Fruit fly (Drosophila melanogaster) whole organism, adult: Measurements from ENCODE around the gene CG31233.

ENCODE experiments used
- CG11617 ChIP-seq: fragments of 200-800 bp; sonication (Bioruptor generic); optimal IDR thresholded peaks from 2 replicates; lab custom pipeline; 2017; ENCODE audit warnings: mild to moderate bottlenecking, missing biosample characterization, missing genetic modification reagents, missing genetic modification characterization
- CG12768 ChIP-seq: fragments of 200-800 bp; sonication (Bioruptor generic); optimal IDR thresholded peaks from 2 replicates; lab custom pipeline; 2017; ENCODE audit warnings: missing biosample characterization, missing genetic modification characterization, mild to moderate bottlenecking, moderate library complexity, missing genetic modification reagents
- CG14711 ChIP-seq: fragments of 200-800 bp; sonication (Bioruptor generic); optimal IDR thresholded peaks from 2 replicates; lab custom pipeline; 2018; ENCODE audit warnings: missing biosample characterization, mild to moderate bottlenecking, missing genetic modification characterization, moderate library complexity
- CG1620 ChIP-seq: fragments of 200-800 bp; sonication (Bioruptor generic); optimal IDR thresholded peaks from 2 replicates; lab custom pipeline; 2016; ENCODE audit warnings: missing biosample characterization, missing genetic modification characterization
- CG33017 ChIP-seq: fragments of 200-800 bp; sonication (Bioruptor generic); optimal IDR thresholded peaks from 2 replicates; lab custom pipeline; 2018; ENCODE audit warnings: missing biosample characterization, mild to moderate bottlenecking, missing genetic modification characterization, moderate library complexity
- CG5204 ChIP-seq: fragments of 200-800 bp; sonication (Bioruptor generic); optimal IDR thresholded peaks from 2 replicates; lab custom pipeline; 2016; ENCODE audit warnings: missing biosample characterization, missing genetic modification characterization
- CG7101 ChIP-seq: fragments of 200-800 bp; sonication (Bioruptor generic); optimal IDR thresholded peaks from 2 replicates; lab custom pipeline; 2018; ENCODE audit warnings: missing biosample characterization, mild to moderate bottlenecking, missing genetic modification characterization, moderate library complexity
- Mnt ChIP-seq: fragments of 200-800 bp; sonication (Bioruptor generic); optimal IDR thresholded peaks from 2 replicates; lab custom pipeline; 2016; ENCODE audit warnings: missing biosample characterization, mild to moderate bottlenecking, missing genetic modification characterization
- bab1 ChIP-seq: fragments of 200-800 bp; sonication (Bioruptor generic); optimal IDR thresholded peaks from 3 replicates; lab custom pipeline; 2019; ENCODE audit warnings: missing biosample characterization, mild to moderate bottlenecking, missing genetic modification characterization, moderate library complexity
- cic ChIP-seq: fragments of 200-800 bp; sonication (Bioruptor generic); optimal IDR thresholded peaks from 2 replicates; lab custom pipeline; 2017; ENCODE audit warnings: missing biosample characterization, mild to moderate bottlenecking, missing genetic modification characterization, moderate library complexity
- cnc ChIP-seq, 2 experiments: fragments of >200 bp; optimal IDR thresholded peaks; 2 replicates each; lab custom pipeline; 2017
- kay ChIP-seq: fragments of 200-800 bp; sonication (Bioruptor generic); peaks from one replicate; lab custom pipeline; 2016; ENCODE audit warnings: missing biosample characterization, missing genetic modification characterization, borderline replicate concordance
- ovo ChIP-seq: fragments of 200-800 bp; sonication (Bioruptor generic); optimal IDR thresholded peaks from 2 replicates; lab custom pipeline; 2016; ENCODE audit warnings: missing biosample characterization, missing genetic modification characterization
- tj ChIP-seq: fragments of 200-800 bp; sonication (Bioruptor generic); optimal IDR thresholded peaks from 3 replicates; lab custom pipeline; 2017; ENCODE audit warnings: missing biosample characterization, mild to moderate bottlenecking, missing genetic modification characterization, moderate library complexity

DNA sequence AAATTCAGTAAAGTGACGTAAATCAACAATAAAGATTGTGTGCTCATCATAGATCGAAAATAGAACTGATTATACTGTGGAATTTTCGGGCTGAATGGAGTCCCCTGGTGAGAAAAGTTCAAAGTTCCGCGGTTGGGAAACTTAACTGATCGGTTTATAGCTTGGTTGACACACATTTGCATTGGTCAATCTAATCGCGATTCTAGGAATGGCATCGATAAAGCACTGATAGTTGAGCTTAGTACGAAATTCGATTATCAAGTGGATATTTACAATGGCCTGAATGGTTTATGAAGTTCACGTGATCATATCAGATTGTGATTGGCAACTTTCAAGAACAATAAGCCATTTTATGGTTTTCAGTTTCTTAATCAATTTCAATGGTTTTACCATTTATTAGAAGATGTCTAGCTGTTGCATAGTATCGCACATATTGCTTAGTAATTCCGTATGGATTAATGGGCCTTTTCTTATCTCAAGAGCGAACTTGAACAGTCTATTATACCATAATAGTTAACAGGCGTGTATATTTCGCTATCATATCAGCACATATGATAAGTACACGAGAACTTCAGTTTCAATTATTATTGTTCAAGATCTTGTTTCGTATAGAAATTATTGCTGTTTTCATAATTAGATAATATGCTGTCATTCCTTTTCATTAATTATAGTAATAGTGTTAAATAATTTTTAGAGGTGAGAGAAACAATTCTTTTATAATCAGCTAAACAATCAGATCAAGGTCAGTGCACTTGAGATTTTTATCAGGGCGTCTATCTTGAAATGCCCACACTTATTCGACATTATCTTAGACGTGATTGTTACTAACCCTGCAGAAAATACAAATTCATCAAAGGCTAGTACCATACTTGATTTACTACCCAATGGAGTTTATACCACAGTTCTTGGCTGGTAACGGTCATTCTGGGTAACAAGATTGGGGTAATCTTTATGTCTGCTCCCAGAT is at the start of gene CG31233:
- no peak for TF ChIP-seq CG11617 (GFP tag; lab: Kevin White, UChicago)
- peak; percentile 33 for TF ChIP-seq kay
- TF ChIP-seq cic (GFP tag; lab: Kevin White, UChicago), result peak; percentile 19
- no peak for TF ChIP-seq tj
- TF ChIP-seq ovo (GFP tag; lab: Kevin White, UChicago), result no peak
- TF ChIP-seq CG33017 (tag; lab: Kevin White, UChicago), result no peak
- TF ChIP-seq CG14711 (tag; lab: Kevin White, UChicago), result no peak
- TF ChIP-seq CG5204, result no peak
- TF ChIP-seq cnc (optimal IDR thresholded peaks at IDR 0.05; lab: Kevin White, UChicago), result no peak
- no peak for TF ChIP-seq CG1620 (GFP tag; lab: Kevin White, UChicago)
- no peak for TF ChIP-seq CG7101 (tag; lab: Kevin White, UChicago)
- no peak for TF ChIP-seq bab1 (GFP tag; lab: Kevin White, UChicago)
- TF ChIP-seq Mnt (GFP tag; lab: Kevin White, UChicago), result no peak
- no peak for TF ChIP-seq CG12768 (GFP tag; lab: Kevin White, UChicago)
